Fruit fly (Drosophila melanogaster) ovary, adult (tissue): ENCODE measurements around the gene CG43784.
"Not testable (repeated sequence)": the region's sequence is repeated elsewhere in the genome, so short reads cannot be mapped to it uniquely, and the experiment has no call there.

ENCODE experiments used
- CG17801 ChIP-seq: fragments of 200-800 bp; optimal IDR thresholded peaks from 2 replicates; lab custom pipeline; 2019; ENCODE audit warnings: missing biosample characterization, mild to moderate bottlenecking, missing genetic modification characterization, moderate library complexity; ENCODE audit not compliant: partially characterized antibody

The CG43784 gene

DNA sequence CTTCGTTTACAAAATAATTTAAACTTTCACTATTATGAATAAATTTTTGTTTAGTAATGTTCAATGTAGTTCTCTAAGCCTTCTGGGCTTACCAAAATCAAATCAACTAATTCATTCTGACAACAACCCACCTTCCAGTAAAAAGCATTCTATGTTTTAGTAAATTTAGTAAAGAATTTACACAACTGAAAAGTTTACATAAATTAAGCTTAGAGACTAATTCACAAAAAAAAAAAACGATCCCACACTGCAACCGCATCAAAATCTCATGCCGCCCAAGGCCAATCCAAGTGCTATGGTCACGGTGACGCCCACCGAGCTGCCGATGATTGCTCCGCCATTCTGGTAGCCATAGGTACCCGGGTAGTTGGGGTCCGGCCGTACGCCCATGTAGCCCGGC is at the start of gene CG43784:
Gene CG43784, minus strand, starts transcription at position 101 of the 400 bp plus-strand sequence.
- not testable (repeated sequence) for TF ChIP-seq CG17801 (GFP tag; lab: Kevin White, UChicago)

- no peak for TF ChIP-seq CG17801 (GFP tag; lab: Kevin White, UChicago)
Measured at dm6 chrX:20001996-20002395, 43.9 kb upstream of the CG43784 start, which contains the start of gene lky. lky (minus strand) TSS chrX:20002096.

dm6 chrX:19964215-19964614 is 6.1 kb upstream of the CG43784 start:
- no peak for TF ChIP-seq CG17801 (GFP tag; lab: Kevin White, UChicago)

dm6 chrX:19960881-19961347 is 2.8 kb upstream of the CG43784 start, which contains the start of gene Nep3:
Nep3 (plus strand) TSS chrX:19961297.
- no peak for TF ChIP-seq CG17801 (GFP tag; lab: Kevin White, UChicago)

- TF ChIP-seq CG17801 (GFP tag; lab: Kevin White, UChicago) = no peak
Measured at dm6 chrX:19959353-19959969, 1.3 kb upstream of the CG43784 start, which contains the start of gene CG12655. CG12655 (minus strand) TSS chrX:19959403.

DNA sequence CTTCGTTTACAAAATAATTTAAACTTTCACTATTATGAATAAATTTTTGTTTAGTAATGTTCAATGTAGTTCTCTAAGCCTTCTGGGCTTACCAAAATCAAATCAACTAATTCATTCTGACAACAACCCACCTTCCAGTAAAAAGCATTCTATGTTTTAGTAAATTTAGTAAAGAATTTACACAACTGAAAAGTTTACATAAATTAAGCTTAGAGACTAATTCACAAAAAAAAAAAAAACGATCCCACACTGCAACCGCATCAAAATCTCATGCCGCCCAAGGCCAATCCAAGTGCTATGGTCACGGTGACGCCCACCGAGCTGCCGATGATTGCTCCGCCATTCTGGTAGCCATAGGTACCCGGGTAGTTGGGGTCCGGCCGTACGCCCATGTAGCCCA is 4.6 kb downstream of the CG43784 start, which contains the start of gene CG45494:
Gene CG45494, minus strand, starts transcription at position 101 of the 400 bp plus-strand sequence.
- TF ChIP-seq CG17801 (GFP tag; lab: Kevin White, UChicago) = not testable (repeated sequence)

dm6 chrX:19948773-19949172 is 9.4 kb downstream of the CG43784 start, which contains the start of gene CG45493:
CG45493 (minus strand) TSS chrX:19948873.
- TF ChIP-seq CG17801 (GFP tag; lab: Kevin White, UChicago) = not testable (repeated sequence)

DNA sequence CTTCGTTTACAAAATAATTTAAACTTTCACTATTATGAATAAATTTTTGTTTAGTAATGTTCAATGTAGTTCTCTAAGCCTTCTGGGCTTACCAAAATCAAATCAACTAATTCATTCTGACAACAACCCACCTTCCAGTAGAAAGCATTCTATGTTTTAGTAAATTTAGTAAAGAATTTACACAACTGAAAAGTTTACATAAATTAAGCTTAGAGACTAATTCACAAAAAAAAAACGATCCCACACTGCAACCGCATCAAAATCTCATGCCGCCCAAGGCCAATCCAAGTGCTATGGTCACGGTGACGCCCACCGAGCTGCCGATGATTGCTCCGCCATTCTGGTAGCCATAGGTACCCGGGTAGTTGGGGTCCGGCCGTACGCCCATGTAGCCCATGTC is 14.1 kb downstream of the CG43784 start, which contains the start of gene CG45492:
Gene CG45492, minus strand, starts transcription at position 101 of the 400 bp plus-strand sequence.
- TF ChIP-seq CG17801 (GFP tag; lab: Kevin White, UChicago) = not testable (repeated sequence)

DNA sequence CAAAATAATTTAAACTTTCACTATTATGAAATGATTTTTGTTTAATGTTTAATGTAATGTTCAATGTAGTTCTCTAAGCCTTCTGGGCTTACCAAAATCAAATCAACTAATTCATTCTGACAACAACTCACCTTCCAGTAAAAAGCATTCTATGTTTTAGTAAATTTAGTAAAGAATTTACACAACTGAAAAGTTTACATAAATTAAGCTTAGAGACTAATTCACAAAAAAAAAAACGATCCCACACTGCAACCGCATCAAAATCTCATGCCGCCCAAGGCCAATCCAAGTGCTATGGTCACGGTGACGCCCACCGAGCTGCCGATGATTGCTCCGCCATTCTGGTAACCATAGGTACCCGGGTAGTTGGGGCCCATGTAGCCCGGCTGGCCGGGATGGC is 19.2 kb downstream of the CG43784 start, which contains the start of gene CG45491:
Gene CG45491, minus strand, starts transcription at position 101 of the 400 bp plus-strand sequence.
- not testable (repeated sequence) for TF ChIP-seq CG17801 (GFP tag; lab: Kevin White, UChicago)

DNA sequence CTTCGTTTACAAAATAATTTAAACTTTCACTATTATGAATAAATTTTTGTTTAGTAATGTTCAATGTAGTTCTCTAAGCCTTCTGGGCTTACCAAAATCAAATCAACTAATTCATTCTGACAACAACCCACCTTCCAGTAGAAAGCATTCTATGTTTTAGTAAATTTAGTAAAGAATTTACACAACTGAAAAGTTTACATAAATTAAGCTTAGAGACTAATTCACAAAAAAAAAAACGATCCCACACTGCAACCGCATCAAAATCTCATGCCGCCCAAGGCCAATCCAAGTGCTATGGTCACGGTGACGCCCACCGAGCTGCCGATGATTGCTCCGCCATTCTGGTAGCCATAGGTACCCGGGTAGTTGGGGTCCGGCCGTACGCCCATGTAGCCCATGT is 23.9 kb downstream of the CG43784 start, which contains the start of gene CG45490:
Gene CG45490, minus strand, starts transcription at position 101 of the 400 bp plus-strand sequence.
- not testable (repeated sequence) for TF ChIP-seq CG17801 (GFP tag; lab: Kevin White, UChicago)

dm6 chrX:19929078-19929477 is 29.1 kb downstream of the CG43784 start, which contains the start of gene CG45489:
CG45489 (minus strand) TSS chrX:19929178.
- not testable (repeated sequence) for TF ChIP-seq CG17801 (GFP tag; lab: Kevin White, UChicago)

DNA sequence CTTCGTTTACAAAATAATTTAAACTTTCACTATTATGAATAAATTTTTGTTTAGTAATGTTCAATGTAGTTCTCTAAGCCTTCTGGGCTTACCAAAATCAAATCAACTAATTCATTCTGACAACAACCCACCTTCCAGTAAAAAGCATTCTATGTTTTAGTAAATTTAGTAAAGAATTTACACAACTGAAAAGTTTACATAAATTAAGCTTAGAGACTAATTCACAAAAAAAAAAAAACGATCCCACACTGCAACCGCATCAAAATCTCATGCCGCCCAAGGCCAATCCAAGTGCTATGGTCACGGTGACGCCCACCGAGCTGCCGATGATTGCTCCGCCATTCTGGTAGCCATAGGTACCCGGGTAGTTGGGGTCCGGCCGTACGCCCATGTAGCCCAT is 37.8 kb downstream of the CG43784 start, which contains the start of gene CG45488:
Gene CG45488, minus strand, starts transcription at position 101 of the 400 bp plus-strand sequence.
- not testable (repeated sequence) for TF ChIP-seq CG17801 (GFP tag; lab: Kevin White, UChicago)

DNA sequence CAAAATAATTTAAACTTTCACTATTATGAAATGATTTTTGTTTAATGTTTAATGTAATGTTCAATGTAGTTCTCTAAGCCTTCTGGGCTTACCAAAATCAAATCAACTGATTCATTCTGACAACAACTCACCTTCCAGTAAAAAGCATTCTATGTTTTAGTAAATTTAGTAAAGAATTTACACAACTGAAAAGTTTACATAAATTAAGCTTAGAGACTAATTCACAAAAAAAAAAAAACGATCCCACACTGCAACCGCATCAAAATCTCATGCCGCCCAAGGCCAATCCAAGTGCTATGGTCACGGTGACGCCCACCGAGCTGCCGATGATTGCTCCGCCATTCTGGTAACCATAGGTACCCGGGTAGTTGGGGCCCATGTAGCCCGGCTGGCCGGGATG is 43.0 kb downstream of the CG43784 start, which contains the start of gene CG45487:
Gene CG45487, minus strand, starts transcription at position 101 of the 400 bp plus-strand sequence.
- TF ChIP-seq CG17801 (GFP tag; lab: Kevin White, UChicago) = not testable (repeated sequence)

DNA sequence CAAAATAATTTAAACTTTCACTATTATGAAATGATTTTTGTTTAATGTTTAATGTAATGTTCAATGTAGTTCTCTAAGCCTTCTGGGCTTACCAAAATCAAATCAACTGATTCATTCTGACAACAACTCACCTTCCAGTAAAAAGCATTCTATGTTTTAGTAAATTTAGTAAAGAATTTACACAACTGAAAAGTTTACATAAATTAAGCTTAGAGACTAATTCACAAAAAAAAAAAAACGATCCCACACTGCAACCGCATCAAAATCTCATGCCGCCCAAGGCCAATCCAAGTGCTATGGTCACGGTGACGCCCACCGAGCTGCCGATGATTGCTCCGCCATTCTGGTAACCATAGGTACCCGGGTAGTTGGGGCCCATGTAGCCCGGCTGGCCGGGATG is 48.1 kb downstream of the CG43784 start, which contains the start of gene CG45486:
Gene CG45486, minus strand, starts transcription at position 101 of the 400 bp plus-strand sequence.
- TF ChIP-seq CG17801 (GFP tag; lab: Kevin White, UChicago) = not testable (repeated sequence)
